Worm (Caenorhabditis elegans) whole organism, L3 larva: ENCODE results near the gene sri-30.

ENCODE experiments used
- ZK546.5 ChIP-seq: sonication (generic microtip); optimal IDR thresholded peaks from 2 replicates; lab custom pipeline; 2017; ENCODE audit warnings: missing biosample characterization, missing genetic modification characterization
- ceh-16 ChIP-seq: sonication (generic microtip); optimal IDR thresholded peaks from 2 replicates; lab custom pipeline; 2017; ENCODE audit warnings: missing biosample characterization, missing genetic modification characterization
- elt-2 ChIP-seq: sonication (generic microtip); optimal IDR thresholded peaks from 2 replicates; lab custom pipeline; 2016; ENCODE audit warnings: missing genetic modification reagents, mild to moderate bottlenecking, missing genetic modification characterization, missing compliant biosample characterization
- elt-3 ChIP-seq, 3 experiments: fragments of 150-350 bp in 1 of 3; sonication (generic microtip) in 2 of 3; optimal IDR thresholded peaks; 2 replicates in 2 of 3; 4 replicates in 1 of 3; lab custom pipeline; 2014 to 2017; ENCODE audit warnings: missing biosample characterization in 3 of 3, missing genetic modification characterization in 3 of 3
- nfya-1 ChIP-seq: sonication (generic microtip); optimal IDR thresholded peaks from 2 replicates; lab custom pipeline; 2017; ENCODE audit warnings: missing genetic modification characterization, mild to moderate bottlenecking, missing compliant biosample characterization, antibody characterized with exemption, moderate library complexity; ENCODE audit not compliant: insufficient read depth
- nhr-11 ChIP-seq: fragments of 150-350 bp; optimal IDR thresholded peaks from 2 replicates; lab custom pipeline; 2014; ENCODE audit warnings: missing biosample characterization, missing genetic modification characterization
- nhr-237 ChIP-seq: fragments of 150-350 bp; optimal IDR thresholded peaks from 2 replicates; lab custom pipeline; 2014; ENCODE audit warnings: missing biosample characterization, missing genetic modification characterization
- nhr-25 ChIP-seq: sonication (generic microtip); optimal IDR thresholded peaks from 2 replicates; lab custom pipeline; 2017; ENCODE audit warnings: missing biosample characterization, missing genetic modification characterization
- nhr-28 ChIP-seq: fragments of 150-350 bp; optimal IDR thresholded peaks from 2 replicates; lab custom pipeline; 2014; ENCODE audit warnings: missing biosample characterization, missing genetic modification characterization
- nhr-76 ChIP-seq: fragments of 150-350 bp; sonication (generic microtip); optimal IDR thresholded peaks from 5 replicates; lab custom pipeline; 2014; ENCODE audit warnings: missing biosample characterization, missing genetic modification characterization
- unc-62 ChIP-seq: fragments of 150-350 bp; sonication (generic microtip); optimal IDR thresholded peaks from 4 replicates; lab custom pipeline; 2014; ENCODE audit warnings: missing biosample characterization, missing genetic modification reagents, missing genetic modification characterization
- ztf-11 ChIP-seq: fragments of 150-350 bp; optimal IDR thresholded peaks from 2 replicates; lab custom pipeline; 2014; ENCODE audit warnings: missing biosample characterization, missing genetic modification characterization

DNA sequence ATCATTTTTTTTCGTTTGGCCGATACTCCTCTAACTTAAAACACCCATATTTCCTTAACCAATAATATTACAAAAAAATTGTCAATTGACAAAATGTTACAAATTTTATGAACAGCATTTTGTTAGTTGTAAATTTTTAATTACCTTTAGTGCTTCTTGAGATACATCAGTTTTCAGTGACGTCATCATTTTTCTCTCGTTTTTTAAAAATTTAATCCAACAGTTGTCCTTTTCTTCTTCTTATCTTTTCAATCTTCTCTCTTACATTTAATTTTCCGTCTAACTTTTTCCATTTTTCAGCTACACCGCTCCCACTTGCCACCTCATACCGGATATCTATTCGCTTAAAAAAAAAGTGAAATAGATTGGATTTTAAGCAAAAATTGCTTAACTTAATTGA is 49.3 kb upstream of the sri-30 start, which contains the start of gene lido-8:
- TF ChIP-seq unc-62 (GFP tag; lab: Kevin White, UChicago) (no peak), ceh-16 (tag; lab: Kevin White, UChicago) (no peak), nhr-28 (tag; lab: Kevin White, UChicago) (no peak), nfya-1 (no peak), nhr-25 (tag; lab: Kevin White, UChicago) (no peak), elt-2 (no peak), ztf-11 (no peak), nhr-76 (tag; lab: Kevin White, UChicago) (no peak), nhr-237 (tag; lab: Kevin White, UChicago) (no peak), elt-3 (tag; optimal IDR thresholded peaks at IDR 0.05; lab: Kevin White, UChicago) (no peak), ZK546.5 (no peak), nhr-11 (tag; lab: Kevin White, UChicago) (no peak)
